Fruit fly (Drosophila melanogaster) whole organism, prepupa: ENCODE data around the gene CG13297.

Experiments
- Blimp-1 ChIP-seq: fragments of 200-800 bp; sonication (Bioruptor generic); optimal IDR thresholded peaks from 3 replicates; lab custom pipeline; 2017; ENCODE audit warnings: missing biosample characterization, missing genetic modification characterization, mild to moderate bottlenecking, moderate library complexity, missing genetic modification reagents
- CG10631 ChIP-seq: fragments of 200-800 bp; sonication (Bioruptor generic); optimal IDR thresholded peaks from 2 replicates; lab custom pipeline; 2016; ENCODE audit warnings: missing biosample characterization, missing genetic modification characterization
- CG10669 ChIP-seq: fragments of 200-800 bp; sonication (Bioruptor generic); optimal IDR thresholded peaks from 3 replicates; lab custom pipeline; 2018; ENCODE audit warnings: missing biosample characterization, mild to moderate bottlenecking, missing genetic modification characterization, moderate library complexity
- CG11294 ChIP-seq: fragments of 200-800 bp; sonication (Bioruptor generic); IDR thresholded peaks from 2 replicates; pipeline ENCODE4 v1.3.6; 2022; ENCODE audit warnings: missing biosample characterization, missing genetic modification characterization
- CG11902 ChIP-seq: fragments of 200-800 bp; sonication (Bioruptor generic); optimal IDR thresholded peaks from 3 replicates; lab custom pipeline; 2016; ENCODE audit warnings: missing biosample characterization, missing genetic modification characterization
- CG1621 ChIP-seq: fragments of 200-800 bp; sonication (Bioruptor generic); optimal IDR thresholded peaks from 3 replicates; lab custom pipeline; 2018; ENCODE audit warnings: missing biosample characterization, mild to moderate bottlenecking, missing genetic modification characterization
- CG3032 ChIP-seq: fragments of 200-800 bp; optimal IDR thresholded peaks from 2 replicates; lab custom pipeline; 2019; ENCODE audit warnings: missing biosample characterization, mild to moderate bottlenecking, missing genetic modification characterization, moderate library complexity
- CG31627 ChIP-seq: fragments of 200-800 bp; sonication (Bioruptor generic); optimal IDR thresholded peaks from 3 replicates; lab custom pipeline; 2016; ENCODE audit warnings: missing biosample characterization, missing genetic modification characterization
- CG32006 ChIP-seq: fragments of 200-800 bp; sonication (Bioruptor generic); optimal IDR thresholded peaks from 3 replicates; lab custom pipeline; 2017; ENCODE audit warnings: missing biosample characterization, mild to moderate bottlenecking, missing genetic modification characterization
- CG34406 ChIP-seq: fragments of 200-800 bp; sonication (Bioruptor generic); optimal IDR thresholded peaks from 3 replicates; lab custom pipeline; 2016; ENCODE audit warnings: missing biosample characterization, missing genetic modification characterization
- CG3919 ChIP-seq: fragments of 200-800 bp; sonication (Bioruptor generic); optimal IDR thresholded peaks from 3 replicates; lab custom pipeline; 2016; ENCODE audit warnings: missing biosample characterization, missing genetic modification characterization
- CG6163 ChIP-seq: fragments of 200-800 bp; sonication (Bioruptor generic); IDR thresholded peaks from 3 replicates; pipeline ENCODE4 v1.3.6; 2022; ENCODE audit warnings: missing biosample characterization, missing genetic modification characterization
- CG6792 ChIP-seq: fragments of 200-800 bp; sonication (Bioruptor generic); optimal IDR thresholded peaks from 3 replicates; lab custom pipeline; 2016; ENCODE audit warnings: missing biosample characterization, missing genetic modification characterization
- CG6854 ChIP-seq: fragments of 200-800 bp; sonication (Bioruptor generic); optimal IDR thresholded peaks from 2 replicates; lab custom pipeline; 2017; ENCODE audit warnings: missing biosample characterization, mild to moderate bottlenecking, missing genetic modification characterization
- CG7368 ChIP-seq: fragments of 200-800 bp; sonication (Bioruptor generic); optimal IDR thresholded peaks from 3 replicates; lab custom pipeline; 2016; ENCODE audit warnings: missing biosample characterization, missing genetic modification characterization
- CG9139 ChIP-seq: fragments of 200-800 bp; sonication (Bioruptor generic); optimal IDR thresholded peaks from 3 replicates; lab custom pipeline; 2017; ENCODE audit warnings: missing biosample characterization, mild to moderate bottlenecking, missing genetic modification characterization
- Eip78C ChIP-seq: fragments of 200-800 bp; sonication (Bioruptor generic); peaks from one replicate; lab custom pipeline; 2016; ENCODE audit warnings: missing biosample characterization, missing genetic modification characterization
- Eip93F ChIP-seq: fragments of 200-800 bp; sonication (Bioruptor generic); optimal IDR thresholded peaks from 2 replicates; lab custom pipeline; 2016; ENCODE audit warnings: missing biosample characterization, mild to moderate bottlenecking, missing genetic modification characterization
- Gug ChIP-seq: fragments of 200-800 bp; sonication (Bioruptor generic); IDR thresholded peaks from 2 replicates; pipeline ENCODE4 v1.3.6; 2022; ENCODE audit warnings: missing biosample characterization, missing genetic modification characterization
- Hr4 ChIP-seq: fragments of 200-800 bp; sonication (Bioruptor generic); optimal IDR thresholded peaks from 3 replicates; lab custom pipeline; 2016; ENCODE audit warnings: missing biosample characterization, missing genetic modification characterization
- Sox102F ChIP-seq: fragments of 200-800 bp; sonication (Bioruptor generic); optimal IDR thresholded peaks from 2 replicates; lab custom pipeline; 2016; ENCODE audit warnings: missing biosample characterization, mild to moderate bottlenecking, missing genetic modification characterization
- Sox14 ChIP-seq: fragments of 200-800 bp; sonication (Bioruptor generic); optimal IDR thresholded peaks from 3 replicates; lab custom pipeline; 2016; ENCODE audit warnings: missing biosample characterization, missing genetic modification characterization
- Sox15 ChIP-seq: fragments of 200-800 bp; sonication (Bioruptor generic); optimal IDR thresholded peaks from 3 replicates; lab custom pipeline; 2016; ENCODE audit warnings: missing biosample characterization, missing genetic modification characterization
- achi ChIP-seq: fragments of 200-800 bp; sonication (Bioruptor generic); optimal IDR thresholded peaks from 3 replicates; lab custom pipeline; 2016; ENCODE audit warnings: missing biosample characterization, missing genetic modification characterization
- acj6 ChIP-seq: fragments of 200-800 bp; sonication (Bioruptor generic); optimal IDR thresholded peaks from 3 replicates; lab custom pipeline; 2016; ENCODE audit warnings: missing biosample characterization, missing genetic modification characterization
- cyc ChIP-seq: fragments of 200-800 bp; sonication (Bioruptor generic); optimal IDR thresholded peaks from 3 replicates; lab custom pipeline; 2016; ENCODE audit warnings: missing biosample characterization, missing genetic modification characterization
- eg ChIP-seq: fragments of 200-800 bp; sonication (Bioruptor generic); IDR thresholded peaks from 3 replicates; pipeline ENCODE4 v1.3.6; 2022; ENCODE audit warnings: missing biosample characterization, missing genetic modification characterization
- esn ChIP-seq: fragments of 200-800 bp; sonication (Bioruptor generic); optimal IDR thresholded peaks from 2 replicates; lab custom pipeline; 2016; ENCODE audit warnings: missing biosample characterization, mild to moderate bottlenecking, missing genetic modification characterization, moderate library complexity
- fd59A ChIP-seq: fragments of 200-800 bp; sonication (Bioruptor generic); optimal IDR thresholded peaks from 2 replicates; lab custom pipeline; 2017; ENCODE audit warnings: missing biosample characterization, mild to moderate bottlenecking, missing genetic modification characterization, missing genetic modification reagents
- fkh ChIP-seq: fragments of 200-800 bp; sonication (Bioruptor generic); optimal IDR thresholded peaks from 3 replicates; lab custom pipeline; 2017; ENCODE audit warnings: missing biosample characterization, mild to moderate bottlenecking, missing genetic modification characterization, moderate library complexity
- lz ChIP-seq: fragments of 200-800 bp; sonication (Bioruptor generic); optimal IDR thresholded peaks from 3 replicates; lab custom pipeline; 2016; ENCODE audit warnings: missing biosample characterization, missing genetic modification characterization
- net ChIP-seq: fragments of 200-800 bp; sonication (Bioruptor generic); optimal IDR thresholded peaks from 3 replicates; lab custom pipeline; 2016; ENCODE audit warnings: missing biosample characterization, missing genetic modification characterization
- pdm3 ChIP-seq: fragments of 200-800 bp; sonication (Bioruptor generic); optimal IDR thresholded peaks from 3 replicates; lab custom pipeline; 2016; ENCODE audit warnings: missing biosample characterization, missing genetic modification characterization
- salr ChIP-seq, 2 experiments: fragments of 200-800 bp; sonication (Bioruptor generic); optimal IDR thresholded peaks; 3 replicates each; lab custom pipeline; 2016 to 2018; ENCODE audit warnings: missing biosample characterization in 2 of 2, missing genetic modification characterization in 2 of 2, mild to moderate bottlenecking in 1 of 2
- spab ChIP-seq: fragments of 200-800 bp; sonication (Bioruptor generic); optimal IDR thresholded peaks from 2 replicates; lab custom pipeline; 2017; ENCODE audit warnings: missing biosample characterization, mild to moderate bottlenecking, missing genetic modification characterization, missing genetic modification reagents
- ss ChIP-seq, 2 experiments: fragments of 200-800 bp; sonication (Bioruptor generic); optimal IDR thresholded peaks; 2 replicates in 1 of 2; 3 replicates in 1 of 2; lab custom pipeline; 2017 to 2018; ENCODE audit warnings: mild to moderate bottlenecking in 2 of 2, missing biosample characterization in 2 of 2, missing genetic modification characterization in 2 of 2, moderate library complexity in 1 of 2
- topi ChIP-seq: fragments of 200-800 bp; sonication (Bioruptor generic); optimal IDR thresholded peaks from 3 replicates; lab custom pipeline; 2016; ENCODE audit warnings: missing biosample characterization, missing genetic modification characterization

The CG13297 gene

dm6 chr3L:6116881-6117280, 40.3 kb downstream of the CG13297 start:
- TF ChIP-seq salr (GFP tag; optimal IDR thresholded peaks at IDR 0.05; lab: Kevin White, UChicago), result no peak
- no peak for TF ChIP-seq ss (GFP tag; optimal IDR thresholded peaks at IDR 0.05; lab: Kevin White, UChicago)
- TF ChIP-seq CG34406 (GFP tag; lab: Kevin White, UChicago), result no peak
- no peak for TF ChIP-seq Sox102F (GFP tag; lab: Kevin White, UChicago)
- no peak for TF ChIP-seq Gug (GFP tag; lab: Robert Waterston, UW)
- no peak for TF ChIP-seq CG31627 (GFP tag; lab: Kevin White, UChicago)
- TF ChIP-seq spab (GFP tag; lab: Kevin White, UChicago), result no peak

DNA sequence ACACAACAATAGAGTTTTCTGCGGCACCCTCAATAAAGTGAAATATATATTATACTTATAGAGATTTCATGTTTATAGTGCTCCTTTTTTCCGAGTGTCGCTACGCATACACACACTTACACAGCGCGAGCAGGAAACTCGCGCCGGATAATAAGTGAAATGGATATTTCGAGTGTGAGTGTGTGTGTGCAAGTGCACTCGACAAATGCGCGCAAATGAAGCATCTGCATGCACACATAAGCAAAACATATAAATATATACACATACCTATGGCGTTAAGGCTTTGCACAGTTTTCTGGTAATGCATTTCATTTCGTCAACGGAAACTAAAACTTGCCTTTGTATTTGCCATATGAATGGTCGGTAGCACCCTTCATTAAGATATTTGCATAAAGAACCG, 41.7 kb downstream of the CG13297 start:
- TF ChIP-seq lz (GFP tag; lab: Kevin White, UChicago) (no peak), CG7368 (no peak), ss (GFP tag; optimal IDR thresholded peaks at IDR 0.05; lab: Kevin White, UChicago) (no peak), CG3919 (GFP tag; lab: Kevin White, UChicago) (no peak), CG10631 (GFP tag; lab: Kevin White, UChicago) (no peak), eg (no peak), esn (GFP tag; lab: Kevin White, UChicago) (no peak), Sox15 (no peak), cyc (GFP tag; lab: Kevin White, UChicago) (no peak), CG9139 (GFP tag; lab: Kevin White, UChicago) (no peak), CG11294 (GFP tag; lab: Robert Waterston, UW) (no peak), CG32006 (GFP tag; lab: Kevin White, UChicago) (no peak), Sox14 (GFP tag; lab: Kevin White, UChicago) (no peak), pdm3 (no peak), fd59A (GFP tag; lab: Kevin White, UChicago) (no peak), fkh (GFP tag; lab: Kevin White, UChicago) (no peak), CG6163 (no peak), Eip78C (GFP tag; lab: Kevin White, UChicago) (no peak), Hr4 (GFP tag; lab: Kevin White, UChicago) (no peak), Blimp-1 (GFP tag; lab: Kevin White, UChicago) (no peak)
- TF ChIP-seq, all 60 proteins: peak for 0

- TF ChIP-seq topi, result no peak
Observed at dm6 chr3L:6111458-6111857, 45.7 kb downstream of the CG13297 start.

DNA sequence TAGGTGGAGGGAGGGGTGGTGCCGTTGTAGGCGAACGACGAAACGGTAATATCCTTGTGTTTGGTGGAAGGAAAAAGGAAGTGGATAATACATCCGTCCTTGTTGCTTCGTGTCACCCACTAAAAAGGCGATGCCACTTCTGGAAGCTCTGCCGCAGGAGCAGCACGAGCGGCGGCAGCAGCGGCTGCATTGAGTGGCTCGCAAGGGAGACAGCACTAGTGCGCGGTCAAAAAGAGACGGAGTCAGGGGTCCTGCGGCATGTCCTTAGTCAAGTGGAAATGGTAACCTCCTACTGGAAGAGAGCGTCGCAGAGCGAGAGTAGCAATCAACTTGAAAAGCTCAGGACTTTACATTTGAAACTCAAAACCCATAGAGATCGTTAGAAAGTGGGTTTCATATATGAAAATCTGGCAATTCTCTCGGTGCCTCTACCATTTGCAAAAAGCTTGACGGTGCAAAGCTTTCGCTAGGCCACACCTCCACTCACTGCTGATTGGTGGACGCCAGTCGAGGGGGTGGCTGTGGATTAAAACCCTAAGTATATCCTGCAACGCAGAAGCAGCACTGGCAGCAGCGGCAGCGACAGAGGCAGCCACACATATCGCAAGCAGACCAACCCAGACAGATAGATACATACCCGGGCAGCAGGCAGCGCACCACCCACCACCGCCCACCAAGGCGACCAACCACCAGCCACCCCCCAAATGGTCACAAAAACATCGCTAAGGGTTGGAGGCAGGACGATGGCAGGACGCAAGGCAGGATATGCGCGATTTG, 46.3 kb downstream of the CG13297 start:
- no peak for TF ChIP-seq Sox102F (GFP tag; lab: Kevin White, UChicago)
- no peak for TF ChIP-seq acj6 (GFP tag; lab: Kevin White, UChicago)
- no peak for TF ChIP-seq CG7368

DNA sequence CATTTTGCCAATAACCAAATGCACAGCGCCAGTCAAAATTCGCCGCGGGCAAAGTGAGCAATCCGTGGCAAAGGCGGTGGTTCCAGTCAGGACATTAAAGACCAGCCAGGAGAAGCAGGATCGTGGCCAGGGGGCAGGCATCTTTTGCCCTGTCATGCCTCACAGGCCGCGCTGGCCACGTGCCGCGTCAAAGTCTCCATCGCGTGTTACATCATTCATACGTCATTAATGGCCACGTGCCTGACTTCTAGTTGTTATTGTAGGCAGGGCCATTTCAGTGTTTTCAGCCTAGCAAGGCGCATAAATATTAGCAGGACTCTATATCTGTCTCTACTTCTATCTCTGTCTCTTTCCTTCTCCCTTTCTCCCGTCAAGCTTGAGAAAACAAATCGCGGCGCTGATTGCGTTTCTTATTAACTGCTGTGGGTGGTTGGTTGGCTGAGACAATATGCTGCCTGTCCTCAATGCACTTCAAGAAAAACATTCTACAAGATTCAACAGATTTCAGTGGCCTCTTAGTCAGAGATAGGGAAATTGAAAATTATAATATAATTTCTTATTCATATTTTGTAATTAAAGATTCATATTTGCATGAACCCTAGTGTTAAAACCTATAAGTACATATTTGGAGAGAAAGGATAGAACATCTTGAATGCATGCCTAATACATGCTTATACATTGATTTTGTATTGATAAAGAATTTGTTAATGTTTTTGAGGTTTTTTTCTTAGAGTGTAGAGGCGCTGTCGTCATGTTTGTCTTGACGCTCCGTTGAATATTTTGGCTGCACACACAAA, 48.7 kb downstream of the CG13297 start:
- TF ChIP-seq CG1621, result no peak
- TF ChIP-seq CG3032 (tag; lab: Kevin White, UChicago), result no peak
- TF ChIP-seq CG10669, result no peak
- no peak for TF ChIP-seq Eip93F (GFP tag; lab: Kevin White, UChicago)
- TF ChIP-seq CG6792 (GFP tag; lab: Kevin White, UChicago), result no peak
- no peak for TF ChIP-seq achi (GFP tag; lab: Kevin White, UChicago)
- TF ChIP-seq CG6854 (GFP tag; lab: Kevin White, UChicago), result no peak
- no peak for TF ChIP-seq net
- TF ChIP-seq Eip78C (GFP tag; lab: Kevin White, UChicago), result no peak
- no peak for TF ChIP-seq CG11902 (GFP tag; lab: Kevin White, UChicago)
- TF ChIP-seq CG32006 (GFP tag; lab: Kevin White, UChicago), result no peak
- TF ChIP-seq CG9139 (GFP tag; lab: Kevin White, UChicago), result no peak
- no peak for TF ChIP-seq CG3919 (GFP tag; lab: Kevin White, UChicago)
- TF ChIP-seq CG31627 (GFP tag; lab: Kevin White, UChicago), result no peak
